Fruit fly (Drosophila melanogaster): Measurements from ENCODE around the gene CG33169.
A peak's percentile ranks its signal among the peaks of the same experiment; 100 is the strongest.

The CG33169 gene

DNA sequence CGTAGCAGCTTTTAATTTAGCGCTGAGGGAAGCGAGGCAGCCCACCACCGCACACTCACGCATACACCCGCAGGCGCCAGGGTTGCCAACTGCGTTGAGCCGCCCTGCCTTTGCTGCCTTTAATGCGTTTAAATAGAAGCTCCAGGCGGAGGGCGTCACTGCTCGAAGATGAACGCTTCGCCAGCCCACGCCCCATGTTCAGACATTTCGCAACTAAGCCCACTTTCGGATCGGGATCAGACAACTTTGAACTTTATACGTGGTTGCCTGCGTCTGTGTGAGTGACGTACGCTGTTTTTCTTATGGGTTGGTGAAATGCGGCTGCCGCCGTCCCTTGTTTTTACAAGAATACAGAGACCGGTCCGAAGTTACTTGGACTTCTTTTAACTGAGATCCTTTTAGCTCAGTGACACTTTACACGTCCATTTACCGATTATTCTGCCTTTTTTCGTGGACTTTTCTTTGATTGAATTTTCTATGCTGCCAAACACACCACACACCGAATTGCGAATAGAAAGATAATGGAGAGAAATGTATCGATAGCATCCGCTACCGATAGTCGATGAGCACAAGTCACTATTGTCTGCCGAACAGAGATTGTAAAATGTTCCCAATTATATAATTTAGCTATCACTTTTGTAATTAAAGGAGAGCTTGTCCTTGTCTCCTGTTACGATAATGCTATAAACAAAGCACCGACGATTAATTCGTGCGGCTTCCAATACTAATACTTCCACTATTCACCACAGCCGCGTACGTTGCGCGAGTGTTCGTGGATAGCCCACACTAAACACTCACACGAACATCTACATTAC is 7.6 kb downstream of the CG33169 start (continued):
- TF ChIP-seq Side (GFP tag; optimal IDR thresholded peaks at IDR 0.05) (peak; percentile 21), CG7357 (GFP tag; IDR thresholded peaks at IDR 0.05) (no peak), ewg (GFP tag; optimal IDR thresholded peaks at IDR 0.05) (no peak), tio (GFP tag; optimal IDR thresholded peaks at IDR 0.05) (no peak), CrebB (tag; optimal IDR thresholded peaks at IDR 0.05) (no peak), sd (tag; optimal IDR thresholded peaks at IDR 0.05) (no peak), CG3726 (GFP tag; IDR thresholded peaks at IDR 0.05) (no peak), vfl (GFP tag; optimal IDR thresholded peaks at IDR 0.05) (no peak), kni (GFP tag; optimal IDR thresholded peaks at IDR 0.05) (no peak), CG2678 (tag; optimal IDR thresholded peaks at IDR 0.05) (no peak), E2f1 (GFP tag; IDR thresholded peaks at IDR 0.05) (no peak), Mad (GFP tag; optimal IDR thresholded peaks at IDR 0.05) (no peak), run (tag; optimal IDR thresholded peaks at IDR 0.05) (no peak), dpn (GFP tag; optimal IDR thresholded peaks at IDR 0.05) (no peak), onecut (GFP tag; IDR thresholded peaks at IDR 0.05) (peak; percentile 17), rib (GFP tag; IDR thresholded peaks at IDR 0.05) (0 out of 2 replicates have a peak, but pooled peaks have one; percentile 16), CG11085 (GFP tag; IDR thresholded peaks at IDR 0.05) (no peak), klu (GFP tag; IDR thresholded peaks at IDR 0.05) (0 out of 2 replicates have a peak, but pooled peaks have one; percentile 17), jing (GFP tag; optimal IDR thresholded peaks at IDR 0.05) (no peak), org-1 (GFP tag; optimal IDR thresholded peaks at IDR 0.05) (no peak), HLH3B (GFP tag; IDR thresholded peaks at IDR 0.05) (0 out of 2 replicates have a peak, but pooled peaks have one; percentile 28), CG6854 (GFP tag; optimal IDR thresholded peaks at IDR 0.05) (peak; percentile 34), bcd (GFP tag; optimal IDR thresholded peaks at IDR 0.05) (no peak), lov (optimal IDR thresholded peaks at IDR 0.05) (no peak), lov (GFP tag; IDR thresholded peaks at IDR 0.05) (no peak), Chrac-16 (GFP tag; optimal IDR thresholded peaks at IDR 0.05) (no peak), h (optimal IDR thresholded peaks at IDR 0.05) (no peak), Adf1 (GFP tag; IDR thresholded peaks at IDR 0.05) (peak; percentile 12), knrl (GFP tag; IDR thresholded peaks at IDR 0.05; ENCODE audit: partially characterized antibody) (peak; percentile 67; the same call in 2 of the 3 replicates), CG7745 (tag; optimal IDR thresholded peaks at IDR 0.05) (no peak), hkb (optimal IDR thresholded peaks at IDR 0.05) (no peak), hkb (GFP tag; IDR thresholded peaks at IDR 0.05) (no peak), croc (GFP tag; conservative IDR thresholded peaks at IDR 0.05) (no peak), pfk (GFP tag; optimal IDR thresholded peaks at IDR 0.05) (no peak), Sox100B (GFP tag; optimal IDR thresholded peaks at IDR 0.05) (no peak), Ssrp (tag; optimal IDR thresholded peaks at IDR 0.05) (no peak), CoRest (tag; optimal IDR thresholded peaks at IDR 0.05) (no peak), toy (GFP tag; IDR thresholded peaks at IDR 0.05) (no peak), cwo (GFP tag; optimal IDR thresholded peaks at IDR 0.05) (no peak), CG7928 (GFP tag; optimal IDR thresholded peaks at IDR 0.05) (peak; percentile 6), wdn (GFP tag; IDR thresholded peaks at IDR 0.05) (0 out of 2 replicates have a peak, but pooled peaks have one; percentile 12), CG4328 (GFP tag; optimal IDR thresholded peaks at IDR 0.05) (no peak), Doc3 (GFP tag; IDR thresholded peaks at IDR 0.05; ENCODE audit: partially characterized antibody) (peak; percentile 30; the same call in 2 of the 3 replicates), Mes4 (GFP tag; optimal IDR thresholded peaks at IDR 0.05) (peak; percentile 21), CG15479 (GFP tag; optimal IDR thresholded peaks at IDR 0.05) (peak; percentile 52), CG14965 (GFP tag; optimal IDR thresholded peaks at IDR 0.05; ENCODE audit: borderline replicate concordance) (no peak), CG32772 (GFP tag; IDR thresholded peaks at IDR 0.05) (peak; percentile 12; the same call in 1 of the 2 replicates), mirr (GFP tag; optimal IDR thresholded peaks at IDR 0.05) (no peak), aop (GFP tag; IDR thresholded peaks at IDR 0.05) (no peak), H15 (GFP tag; IDR thresholded peaks at IDR 0.05) (no peak)
